Fruit fly (Drosophila melanogaster) whole organism, embryonic: ENCODE results near the gene CG34417.

Experiments used
- CG10274 ChIP-seq: fragments of 200-800 bp; sonication (Bioruptor generic); optimal IDR thresholded peaks from 3 replicates; lab custom pipeline; 2017; ENCODE audit warnings: missing biosample characterization, mild to moderate bottlenecking, missing genetic modification characterization
- CG10565 ChIP-seq: fragments of 200-800 bp; sonication (Bioruptor generic); optimal IDR thresholded peaks from 3 replicates; lab custom pipeline; 2016; ENCODE audit warnings: missing biosample characterization, mild to moderate bottlenecking, missing genetic modification characterization
- CG12104 ChIP-seq: fragments of 200-800 bp; sonication (Bioruptor generic); optimal IDR thresholded peaks from 3 replicates; lab custom pipeline; 2016; ENCODE audit warnings: missing biosample characterization, missing genetic modification characterization
- CG12744 ChIP-seq: fragments of 200-800 bp; sonication (Bioruptor generic); optimal IDR thresholded peaks from 2 replicates; lab custom pipeline; 2016; ENCODE audit warnings: missing biosample characterization, missing genetic modification characterization
- CG14860 ChIP-seq: fragments of 200-800 bp; sonication (Bioruptor generic); IDR thresholded peaks from 3 replicates; pipeline ENCODE4 v1.3.6; 2022; ENCODE audit warnings: missing biosample characterization, missing genetic modification characterization; ENCODE audit not compliant: partially characterized antibody
- CG1529 ChIP-seq: fragments of 200-800 bp; sonication (Bioruptor generic); optimal IDR thresholded peaks from 3 replicates; lab custom pipeline; 2018; ENCODE audit warnings: missing biosample characterization, missing genetic modification characterization
- CG1603 ChIP-seq: fragments of 200-800 bp; sonication (Bioruptor generic); optimal IDR thresholded peaks from 2 replicates; lab custom pipeline; 2019; ENCODE audit warnings: missing biosample characterization, mild to moderate bottlenecking, missing genetic modification characterization, moderate library complexity
- CG17328 ChIP-seq: fragments of 200-800 bp; sonication (Bioruptor generic); IDR thresholded peaks from 2 replicates; pipeline ENCODE4 v1.3.6; 2022; ENCODE audit warnings: missing biosample characterization, missing genetic modification characterization
- CG17568 ChIP-seq: fragments of 200-800 bp; sonication (Bioruptor generic); optimal IDR thresholded peaks from 2 replicates; lab custom pipeline; 2018; ENCODE audit warnings: missing biosample characterization, mild to moderate bottlenecking, missing genetic modification characterization, moderate library complexity
- CG2202 ChIP-seq: fragments of 200-800 bp; sonication (Bioruptor generic); optimal IDR thresholded peaks from 2 replicates; lab custom pipeline; 2018; ENCODE audit warnings: missing biosample characterization, mild to moderate bottlenecking, missing genetic modification characterization
- CG3163 ChIP-seq: fragments of 200-800 bp; sonication (Bioruptor generic); optimal IDR thresholded peaks from 3 replicates; lab custom pipeline; 2016; ENCODE audit warnings: missing biosample characterization, missing genetic modification characterization
- CG3838 ChIP-seq: fragments of 200-800 bp; sonication (Bioruptor generic); optimal IDR thresholded peaks from 3 replicates; lab custom pipeline; 2016; ENCODE audit warnings: missing biosample characterization, missing genetic modification characterization
- CG4328 ChIP-seq: fragments of 200-800 bp; sonication (Bioruptor generic); optimal IDR thresholded peaks from 3 replicates; lab custom pipeline; 2017; ENCODE audit warnings: missing biosample characterization, missing genetic modification reagents, missing genetic modification characterization
- CG5953 ChIP-seq: fragments of 200-800 bp; sonication (Bioruptor generic); IDR thresholded peaks from 2 replicates; pipeline ENCODE4 v1.3.6; 2022; ENCODE audit warnings: missing biosample characterization, missing genetic modification characterization
- CG6175 ChIP-seq: fragments of 200-800 bp; sonication (Bioruptor generic); IDR thresholded peaks from 3 replicates; pipeline ENCODE4 v1.3.6; 2022; ENCODE audit warnings: missing biosample characterization, missing genetic modification characterization
- CG7839 ChIP-seq: fragments of 200-800 bp; sonication (Bioruptor generic); optimal IDR thresholded peaks from 3 replicates; lab custom pipeline; 2018; ENCODE audit warnings: missing biosample characterization, mild to moderate bottlenecking, missing genetic modification characterization, moderate library complexity
- Dip3 ChIP-seq: fragments of 200-800 bp; sonication (Bioruptor generic); optimal IDR thresholded peaks from 3 replicates; lab custom pipeline; 2016; ENCODE audit warnings: missing biosample characterization, missing genetic modification characterization
- Drgx ChIP-seq: fragments of 200-800 bp; sonication (Bioruptor generic); IDR thresholded peaks from 2 replicates; pipeline ENCODE4 v1.3.6; 2022; ENCODE audit warnings: missing biosample characterization, missing genetic modification characterization
- Hmr ChIP-seq: fragments of 200-800 bp; sonication (Bioruptor generic); optimal IDR thresholded peaks from 3 replicates; lab custom pipeline; 2017; ENCODE audit warnings: mild to moderate bottlenecking, missing biosample characterization, missing genetic modification reagents, missing genetic modification characterization
- Mad ChIP-seq: fragments of 200-800 bp; sonication (Bioruptor generic); optimal IDR thresholded peaks from 2 replicates; lab custom pipeline; 2016; ENCODE audit warnings: missing biosample characterization, missing genetic modification characterization
- NFAT ChIP-seq: fragments of 200-800 bp; sonication (Bioruptor generic); IDR thresholded peaks from 2 replicates; pipeline ENCODE4 v1.3.6; 2022; ENCODE audit warnings: missing biosample characterization, missing genetic modification characterization
- Nf-YC ChIP-seq: fragments of 200-800 bp; optimal IDR thresholded peaks from 3 replicates; lab custom pipeline; 2019; ENCODE audit warnings: missing biosample characterization, mild to moderate bottlenecking, missing genetic modification characterization, moderate library complexity
- Sin3A ChIP-seq: fragments of >200 bp; optimal IDR thresholded peaks from 2 replicates; lab custom pipeline; 2018
- Xbp1 ChIP-seq: fragments of 200-800 bp; sonication (Bioruptor generic); optimal IDR thresholded peaks from 3 replicates; lab custom pipeline; 2016; ENCODE audit warnings: missing biosample characterization, mild to moderate bottlenecking, missing genetic modification characterization
- ab ChIP-seq: fragments of 200-800 bp; sonication (Bioruptor generic); optimal IDR thresholded peaks from 2 replicates; lab custom pipeline; 2016; ENCODE audit warnings: missing biosample characterization, missing genetic modification characterization
- ato ChIP-seq: fragments of 200-800 bp; sonication (Bioruptor generic); IDR thresholded peaks from 2 replicates; pipeline ENCODE4 v1.3.6; 2022; ENCODE audit warnings: missing biosample characterization, missing genetic modification characterization; ENCODE audit not compliant: partially characterized antibody
- bcd ChIP-seq: fragments of 200-800 bp; sonication (Bioruptor generic); optimal IDR thresholded peaks from 2 replicates; lab custom pipeline; 2017; ENCODE audit warnings: missing biosample characterization, mild to moderate bottlenecking, missing genetic modification characterization
- chinmo ChIP-seq: fragments of 200-800 bp; sonication (Bioruptor generic); IDR thresholded peaks from 4 replicates; pipeline ENCODE4 v1.3.6; 2022; ENCODE audit warnings: missing biosample characterization, missing genetic modification characterization; ENCODE audit not compliant: partially characterized antibody
- chn ChIP-seq: fragments of 200-800 bp; sonication (Bioruptor generic); optimal IDR thresholded peaks from 2 replicates; lab custom pipeline; 2016; ENCODE audit warnings: missing biosample characterization, missing genetic modification characterization
- cwo ChIP-seq: fragments of 200-800 bp; sonication (Bioruptor generic); optimal IDR thresholded peaks from 3 replicates; lab custom pipeline; 2017; ENCODE audit warnings: missing biosample characterization, missing genetic modification characterization, mild to moderate bottlenecking, moderate library complexity, missing genetic modification reagents
- dan ChIP-seq: fragments of 200-800 bp; sonication (Bioruptor generic); IDR thresholded peaks from 2 replicates; pipeline ENCODE4 v1.3.6; 2022; ENCODE audit warnings: missing biosample characterization, missing genetic modification characterization
- danr ChIP-seq: fragments of 200-800 bp; sonication (Bioruptor generic); IDR thresholded peaks from 2 replicates; pipeline ENCODE4 v1.3.6; 2022; ENCODE audit warnings: missing biosample characterization, missing genetic modification characterization
- dpn ChIP-seq, 2 experiments: fragments of 200-800 bp; sonication (Bioruptor generic); optimal IDR thresholded peaks; 3 replicates each; lab custom pipeline; 2016; ENCODE audit warnings: missing biosample characterization in 2 of 2, missing genetic modification characterization in 2 of 2
- dysf ChIP-seq: fragments of 200-800 bp; sonication (Bioruptor generic); IDR thresholded peaks from 3 replicates; pipeline ENCODE4 v1.3.6; 2022; ENCODE audit warnings: missing biosample characterization, missing genetic modification characterization
- en ChIP-seq: fragments of 200-800 bp; sonication (Bioruptor generic); optimal IDR thresholded peaks from 2 replicates; lab custom pipeline; 2016; ENCODE audit warnings: missing biosample characterization, missing genetic modification characterization
- ewg ChIP-seq: fragments of 200-800 bp; sonication (Bioruptor generic); optimal IDR thresholded peaks from 3 replicates; lab custom pipeline; 2017; ENCODE audit warnings: mild to moderate bottlenecking, missing biosample characterization, missing genetic modification reagents, missing genetic modification characterization
- grau ChIP-seq: fragments of 200-800 bp; optimal IDR thresholded peaks from 3 replicates; lab custom pipeline; 2019; ENCODE audit warnings: missing biosample characterization, mild to moderate bottlenecking, missing genetic modification characterization, moderate library complexity
- maf-S ChIP-seq: fragments of 200-800 bp; sonication (Bioruptor generic); optimal IDR thresholded peaks from 2 replicates; lab custom pipeline; 2016; ENCODE audit warnings: missing biosample characterization, missing genetic modification characterization
- odd ChIP-seq: fragments of 200-800 bp; sonication (Bioruptor generic); optimal IDR thresholded peaks from 2 replicates; lab custom pipeline; 2017; ENCODE audit warnings: missing biosample characterization, mild to moderate bottlenecking, missing genetic modification characterization
- pb ChIP-seq: fragments of 200-800 bp; sonication (Bioruptor generic); optimal IDR thresholded peaks from 3 replicates; lab custom pipeline; 2016; ENCODE audit warnings: missing biosample characterization, missing genetic modification characterization
- prd ChIP-seq, 3 experiments: fragments of >200 bp in 2 of 3; fragments of 200-800 bp in 1 of 3; sonication (Bioruptor generic) in 1 of 3; optimal IDR thresholded peaks in 2 of 3; IDR thresholded peaks in 1 of 3; 2 replicates in 2 of 3; 3 replicates in 1 of 3; pipeline versions ENCODE4 v1.3.6 to Lab custom; 2017 to 2022; ENCODE audit warnings: missing biosample characterization in 1 of 3, missing genetic modification characterization in 1 of 3
- rib ChIP-seq: fragments of 200-800 bp; sonication (Bioruptor generic); IDR thresholded peaks from 2 replicates; pipeline ENCODE4 v1.3.6; 2022; ENCODE audit warnings: missing biosample characterization, missing genetic modification characterization
- row ChIP-seq: fragments of 200-800 bp; sonication (Bioruptor generic); IDR thresholded peaks from 3 replicates; pipeline ENCODE4 v1.3.6; 2022; ENCODE audit warnings: missing biosample characterization, missing genetic modification characterization
- sens-2 ChIP-seq: fragments of 200-800 bp; sonication (Bioruptor generic); IDR thresholded peaks from 2 replicates; pipeline ENCODE4 v1.3.6; 2022; ENCODE audit warnings: missing biosample characterization, missing genetic modification characterization
- seq ChIP-seq: fragments of 200-800 bp; sonication (Bioruptor generic); IDR thresholded peaks from 2 replicates; pipeline ENCODE4 v1.3.6; 2022; ENCODE audit warnings: missing biosample characterization, missing genetic modification characterization
- so ChIP-seq: fragments of 200-800 bp; sonication (Bioruptor generic); IDR thresholded peaks from 3 replicates; pipeline ENCODE4 v1.3.6; 2022; ENCODE audit warnings: missing biosample characterization, missing genetic modification characterization
- stc ChIP-seq: fragments of 200-800 bp; sonication (Bioruptor generic); IDR thresholded peaks from 2 replicates; pipeline ENCODE4 v1.3.6; 2022; ENCODE audit warnings: missing biosample characterization, missing genetic modification characterization
- tap ChIP-seq: fragments of 200-800 bp; optimal IDR thresholded peaks from 3 replicates; lab custom pipeline; 2019; ENCODE audit warnings: missing biosample characterization, mild to moderate bottlenecking, missing genetic modification characterization, moderate library complexity
- tin ChIP-seq: fragments of 200-800 bp; sonication (Bioruptor generic); optimal IDR thresholded peaks from 3 replicates; lab custom pipeline; 2016; ENCODE audit warnings: missing biosample characterization, missing genetic modification characterization
- vfl ChIP-seq: fragments of 200-800 bp; sonication (Bioruptor generic); optimal IDR thresholded peaks from 2 replicates; lab custom pipeline; 2016; ENCODE audit warnings: missing biosample characterization, missing genetic modification characterization

CG34417 gene

DNA sequence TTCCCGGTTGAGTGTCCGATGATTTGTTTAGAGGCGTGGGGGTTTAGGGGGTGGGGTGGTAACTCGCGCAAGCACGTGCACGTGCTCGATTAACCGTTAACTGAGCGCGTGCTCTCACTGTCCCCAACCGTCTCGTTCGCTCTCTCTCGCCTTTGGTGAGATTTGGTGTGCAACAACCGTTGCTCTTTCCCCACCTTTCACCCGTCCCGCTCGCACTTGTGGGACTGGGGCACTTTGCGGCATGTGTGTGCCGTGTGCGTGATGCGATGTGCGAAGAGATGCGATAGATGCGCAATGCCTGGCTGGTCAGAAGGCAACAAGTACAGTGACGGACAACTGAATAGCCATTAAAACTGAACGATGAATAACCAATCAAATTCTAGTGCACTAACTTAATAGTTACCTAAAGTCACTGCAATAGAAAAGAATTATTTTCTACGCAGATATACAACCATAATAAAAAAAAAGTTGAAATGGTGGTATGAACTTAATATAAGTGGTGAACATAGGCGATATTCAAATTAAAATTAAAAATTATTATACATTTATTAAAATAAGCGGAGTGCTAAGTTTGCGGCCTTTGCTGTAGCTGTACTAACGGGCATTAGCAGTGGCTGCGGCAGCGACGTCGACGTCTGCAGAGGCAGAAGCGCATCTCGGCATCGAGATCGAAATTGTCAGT lies 30.8 kb downstream of the CG34417 start (continued):
- TF ChIP-seq CG10565 (GFP tag; lab: Kevin White, UChicago) (peak; percentile 38), tin (peak; percentile 84), Dip3 (GFP tag; lab: Kevin White, UChicago) (no peak), CG3838 (GFP tag; lab: Kevin White, UChicago) (no peak), Nf-YC (peak; percentile 80), seq (GFP tag; lab: Robert Waterston, UW) (peak; percentile 85), dpn (GFP tag; optimal IDR thresholded peaks at IDR 0.05; lab: Kevin White, UChicago) (peak; percentile 40 to 78), sens-2 (GFP tag; lab: Robert Waterston, UW) (peak; percentile 62; the same call in 1 of the 2 replicates), Xbp1 (GFP tag; lab: Kevin White, UChicago) (peak; percentile 86), NFAT (GFP tag; lab: Robert Waterston, UW) (peak; percentile 18; the same call in 1 of the 2 replicates), en (GFP tag; lab: Kevin White, UChicago) (peak; percentile 42), CG3163 (GFP tag; lab: Kevin White, UChicago) (no peak), Sin3A (lab: Kevin White, UChicago) (no peak), chinmo (GFP tag; lab: Robert Waterston, UW) (0 out of 4 replicates have a peak, but pooled peaks have one; percentile 40), CG2202 (tag; lab: Kevin White, UChicago) (peak; percentile 88), Hmr (GFP tag; lab: Kevin White, UChicago) (peak; percentile 80), CG10274 (GFP tag; lab: Kevin White, UChicago) (peak; percentile 62), CG6175 (GFP tag; lab: Robert Waterston, UW) (no peak), rib (no peak), CG7839 (tag; lab: Kevin White, UChicago) (peak; percentile 93), dysf (GFP tag; lab: Robert Waterston, UW) (peak; percentile 89), ato (GFP tag; lab: Robert Waterston, UW) (no peak), maf-S (GFP tag; lab: Kevin White, UChicago) (no peak), tap (tag; lab: Kevin White, UChicago) (peak; percentile 85), CG4328 (GFP tag; lab: Kevin White, UChicago) (peak; percentile 80), stc (GFP tag; lab: Robert Waterston, UW) (peak; percentile 82), Mad (GFP tag; lab: Kevin White, UChicago) (peak; percentile 6), so (GFP tag; lab: Robert Waterston, UW) (peak; percentile 84; the same call in 1 of the 3 replicates), vfl (GFP tag; lab: Kevin White, UChicago) (no peak), CG1603 (peak; percentile 37), bcd (GFP tag; lab: Kevin White, UChicago) (peak; percentile 89), CG1529 (GFP tag; lab: Kevin White, UChicago) (peak; percentile 92), cwo (peak; percentile 68), CG17568 (GFP tag; lab: Kevin White, UChicago) (peak; percentile 80), pb (GFP tag; lab: Kevin White, UChicago) (no peak), CG17328 (peak; percentile 85), ab (GFP tag; lab: Kevin White, UChicago) (no peak), CG14860 (GFP tag; lab: Robert Waterston, UW) (no peak), odd (GFP tag; lab: Kevin White, UChicago) (peak; percentile 89), CG12744 (GFP tag; lab: Kevin White, UChicago) (no peak), ewg (peak; percentile 81), grau (tag; lab: Kevin White, UChicago) (peak; percentile 90), prd (optimal IDR thresholded peaks at IDR 0.05; lab: Kevin White, UChicago) (no peak), prd (GFP tag; IDR thresholded peaks at IDR 0.05; lab: Robert Waterston, UW) (peak; percentile 86), Drgx (GFP tag; lab: Robert Waterston, UW) (peak; percentile 92), danr (GFP tag; lab: Robert Waterston, UW) (peak; percentile 76), dan (GFP tag; lab: Robert Waterston, UW) (peak; percentile 47; the same call in 1 of the 2 replicates), row (GFP tag; lab: Robert Waterston, UW) (peak; percentile 91), CG12104 (peak; percentile 77), CG5953 (GFP tag; lab: Robert Waterston, UW) (peak; percentile 73; the same call in 1 of the 2 replicates), chn (GFP tag; lab: Kevin White, UChicago) (peak; percentile 59)
